Fruit fly (Drosophila melanogaster) whole organism, embryonic: ENCODE data around the gene ZnT35C.

Experiments used
- Antp ChIP-seq: fragments of 200-800 bp; sonication (Bioruptor generic); optimal IDR thresholded peaks from 3 replicates; lab custom pipeline; 2016; ENCODE audit warnings: missing biosample characterization, missing genetic modification characterization
- B-H1 ChIP-seq: fragments of 200-800 bp; sonication (Bioruptor generic); IDR thresholded peaks from 3 replicates; pipeline ENCODE4 v1.3.6; 2022; ENCODE audit warnings: missing biosample characterization, missing genetic modification characterization
- C15 ChIP-seq: fragments of 200-800 bp; sonication (Bioruptor generic); IDR thresholded peaks from 3 replicates; pipeline ENCODE4 v1.3.6; 2022; ENCODE audit warnings: missing biosample characterization, missing genetic modification characterization
- CG10147 ChIP-seq: fragments of 200-800 bp; sonication (Bioruptor generic); optimal IDR thresholded peaks from 2 replicates; lab custom pipeline; 2019; ENCODE audit warnings: missing biosample characterization, mild to moderate bottlenecking, missing genetic modification characterization, moderate library complexity
- CG11085 ChIP-seq: fragments of 200-800 bp; sonication (Bioruptor generic); IDR thresholded peaks from 2 replicates; pipeline ENCODE4 v1.3.6; 2022; ENCODE audit warnings: missing biosample characterization, missing genetic modification characterization
- CG12219 ChIP-seq: fragments of 200-800 bp; sonication (Bioruptor generic); optimal IDR thresholded peaks from 3 replicates; lab custom pipeline; 2018; ENCODE audit warnings: missing biosample characterization, mild to moderate bottlenecking, missing genetic modification characterization
- CG13123 ChIP-seq: fragments of 200-800 bp; sonication (Bioruptor generic); optimal IDR thresholded peaks from 2 replicates; lab custom pipeline; 2016; ENCODE audit warnings: missing biosample characterization, missing genetic modification characterization
- CG14710 ChIP-seq: fragments of 200-800 bp; sonication (Bioruptor generic); optimal IDR thresholded peaks from 3 replicates; lab custom pipeline; 2019; ENCODE audit warnings: missing biosample characterization, mild to moderate bottlenecking, missing genetic modification characterization, moderate library complexity
- CG15269 ChIP-seq: fragments of 200-800 bp; sonication (Bioruptor generic); optimal IDR thresholded peaks from 2 replicates; lab custom pipeline; 2018; ENCODE audit warnings: missing biosample characterization, mild to moderate bottlenecking, missing genetic modification characterization, moderate library complexity
- CG15514 ChIP-seq: fragments of 200-800 bp; sonication (Bioruptor generic); optimal IDR thresholded peaks from 3 replicates; lab custom pipeline; 2017; ENCODE audit warnings: missing biosample characterization, missing genetic modification characterization, mild to moderate bottlenecking, moderate library complexity, missing genetic modification reagents
- CG17912 ChIP-seq: fragments of 200-800 bp; sonication (Bioruptor generic); optimal IDR thresholded peaks from 2 replicates; lab custom pipeline; 2018; ENCODE audit warnings: missing biosample characterization, mild to moderate bottlenecking, missing genetic modification characterization
- CG2129 ChIP-seq: fragments of 200-800 bp; sonication (Bioruptor generic); IDR thresholded peaks from 2 replicates; pipeline ENCODE4 v1.3.6; 2022; ENCODE audit warnings: missing biosample characterization, missing genetic modification characterization; ENCODE audit not compliant: partially characterized antibody
- CG2875 ChIP-seq: fragments of 200-800 bp; sonication (Bioruptor generic); optimal IDR thresholded peaks from 2 replicates; lab custom pipeline; 2017; ENCODE audit warnings: missing biosample characterization, mild to moderate bottlenecking, missing genetic modification characterization, missing genetic modification reagents
- CG33213 ChIP-seq: fragments of 200-800 bp; sonication (Bioruptor generic); optimal IDR thresholded peaks from 3 replicates; lab custom pipeline; 2016; ENCODE audit warnings: missing biosample characterization, missing genetic modification characterization
- CG5245 ChIP-seq: fragments of 200-800 bp; sonication (Bioruptor generic); optimal IDR thresholded peaks from 3 replicates; lab custom pipeline; 2016; ENCODE audit warnings: missing biosample characterization, missing genetic modification characterization
- CG7745 ChIP-seq: fragments of 200-800 bp; sonication (Bioruptor generic); optimal IDR thresholded peaks from 2 replicates; lab custom pipeline; 2018; ENCODE audit warnings: missing biosample characterization, mild to moderate bottlenecking, missing genetic modification characterization, moderate library complexity
- CG9876 ChIP-seq: fragments of 200-800 bp; sonication (Bioruptor generic); optimal IDR thresholded peaks from 2 replicates; lab custom pipeline; 2016; ENCODE audit warnings: missing biosample characterization, missing genetic modification characterization
- Camta ChIP-seq: fragments of 200-800 bp; sonication (Bioruptor generic); optimal IDR thresholded peaks from 2 replicates; lab custom pipeline; 2016; ENCODE audit warnings: missing biosample characterization, missing genetic modification characterization
- Fer1 ChIP-seq: fragments of 200-800 bp; sonication (Bioruptor generic); optimal IDR thresholded peaks from 2 replicates; lab custom pipeline; 2017; ENCODE audit warnings: missing biosample characterization, mild to moderate bottlenecking, missing genetic modification characterization
- H15 ChIP-seq: fragments of 200-800 bp; sonication (Bioruptor generic); IDR thresholded peaks from 3 replicates; pipeline ENCODE4 v1.3.6; 2022; ENCODE audit warnings: missing biosample characterization, missing genetic modification characterization
- Lhr ChIP-seq: fragments of 200-800 bp; sonication (Bioruptor generic); optimal IDR thresholded peaks from 3 replicates; lab custom pipeline; 2017; ENCODE audit warnings: mild to moderate bottlenecking, missing biosample characterization, missing genetic modification reagents, missing genetic modification characterization
- Lim3 ChIP-seq: fragments of 200-800 bp; sonication (Bioruptor generic); IDR thresholded peaks from 2 replicates; pipeline ENCODE4 v1.3.6; 2022; ENCODE audit warnings: missing biosample characterization, missing genetic modification characterization
- Max ChIP-seq: fragments of 200-800 bp; sonication (Bioruptor generic); optimal IDR thresholded peaks from 2 replicates; lab custom pipeline; 2016; ENCODE audit warnings: missing biosample characterization, mild to moderate bottlenecking, missing genetic modification characterization
- Mes4 ChIP-seq: fragments of 200-800 bp; sonication (Bioruptor generic); optimal IDR thresholded peaks from 2 replicates; lab custom pipeline; 2016; ENCODE audit warnings: missing biosample characterization, missing genetic modification characterization
- NfI ChIP-seq: fragments of 200-800 bp; sonication (Bioruptor generic); optimal IDR thresholded peaks from 3 replicates; lab custom pipeline; 2018; ENCODE audit warnings: missing biosample characterization, mild to moderate bottlenecking, missing genetic modification characterization, moderate library complexity
- Ravus ChIP-seq: fragments of 200-800 bp; sonication (Bioruptor generic); IDR thresholded peaks from 2 replicates; pipeline ENCODE4 v1.3.6; 2022; ENCODE audit warnings: missing biosample characterization, missing genetic modification characterization
- Sin3A ChIP-seq: fragments of >200 bp; optimal IDR thresholded peaks from 2 replicates; lab custom pipeline; 2018
- Spps ChIP-seq: fragments of 200-800 bp; sonication (Bioruptor generic); optimal IDR thresholded peaks from 2 replicates; lab custom pipeline; 2018; ENCODE audit warnings: missing biosample characterization, mild to moderate bottlenecking, missing genetic modification characterization
- ash1 ChIP-seq: fragments of 200-800 bp; sonication (Bioruptor generic); optimal IDR thresholded peaks from 2 replicates; lab custom pipeline; 2018; ENCODE audit warnings: missing biosample characterization, mild to moderate bottlenecking, missing genetic modification characterization
- az2 ChIP-seq: fragments of 200-800 bp; sonication (Bioruptor generic); optimal IDR thresholded peaks from 3 replicates; lab custom pipeline; 2016; ENCODE audit warnings: missing biosample characterization, missing genetic modification characterization
- bowl ChIP-seq: fragments of 200-800 bp; sonication (Bioruptor generic); IDR thresholded peaks from 2 replicates; pipeline ENCODE4 v1.3.6; 2022; ENCODE audit warnings: missing biosample characterization, missing genetic modification characterization
- dmrt11E ChIP-seq: fragments of 200-800 bp; sonication (Bioruptor generic); optimal IDR thresholded peaks from 3 replicates; lab custom pipeline; 2018; ENCODE audit warnings: missing biosample characterization, mild to moderate bottlenecking, missing genetic modification characterization, moderate library complexity
- dysf ChIP-seq: fragments of 200-800 bp; sonication (Bioruptor generic); IDR thresholded peaks from 3 replicates; pipeline ENCODE4 v1.3.6; 2022; ENCODE audit warnings: missing biosample characterization, missing genetic modification characterization
- en ChIP-seq: fragments of 200-800 bp; sonication (Bioruptor generic); optimal IDR thresholded peaks from 2 replicates; lab custom pipeline; 2016; ENCODE audit warnings: missing biosample characterization, missing genetic modification characterization
- exex ChIP-seq: fragments of 200-800 bp; sonication (Bioruptor generic); optimal IDR thresholded peaks from 4 replicates; lab custom pipeline; 2018; ENCODE audit warnings: missing biosample characterization, mild to moderate bottlenecking, missing genetic modification characterization, moderate library complexity
- eyg ChIP-seq: fragments of 200-800 bp; sonication (Bioruptor generic); optimal IDR thresholded peaks from 3 replicates; lab custom pipeline; 2016; ENCODE audit warnings: missing biosample characterization, missing genetic modification characterization
- fd3F ChIP-seq: fragments of 200-800 bp; sonication (Bioruptor generic); optimal IDR thresholded peaks from 2 replicates; lab custom pipeline; 2018; ENCODE audit warnings: missing biosample characterization, mild to moderate bottlenecking, missing genetic modification characterization, moderate library complexity
- grau ChIP-seq: fragments of 200-800 bp; optimal IDR thresholded peaks from 3 replicates; lab custom pipeline; 2019; ENCODE audit warnings: missing biosample characterization, mild to moderate bottlenecking, missing genetic modification characterization, moderate library complexity
- hb ChIP-seq: fragments of 200-800 bp; sonication (Bioruptor generic); IDR thresholded peaks from 3 replicates; pipeline ENCODE4 v1.3.6; 2022; ENCODE audit warnings: missing biosample characterization, missing genetic modification characterization; ENCODE audit not compliant: partially characterized antibody
- inv ChIP-seq: fragments of 200-800 bp; sonication (Bioruptor generic); IDR thresholded peaks from 2 replicates; pipeline ENCODE4 v1.3.6; 2022; ENCODE audit warnings: missing biosample characterization, missing genetic modification characterization; ENCODE audit not compliant: partially characterized antibody
- kay ChIP-seq: fragments of 200-800 bp; sonication (Bioruptor generic); optimal IDR thresholded peaks from 2 replicates; lab custom pipeline; 2016; ENCODE audit warnings: missing biosample characterization, missing genetic modification characterization
- mirr ChIP-seq: fragments of 200-800 bp; sonication (Bioruptor generic); optimal IDR thresholded peaks from 3 replicates; lab custom pipeline; 2018; ENCODE audit warnings: missing biosample characterization, mild to moderate bottlenecking, missing genetic modification characterization
- onecut ChIP-seq: fragments of 200-800 bp; sonication (Bioruptor generic); IDR thresholded peaks from 2 replicates; pipeline ENCODE4 v1.3.6; 2022; ENCODE audit warnings: missing biosample characterization, missing genetic modification characterization
- pho ChIP-seq: fragments of 200-800 bp; sonication (Bioruptor generic); optimal IDR thresholded peaks from 2 replicates; lab custom pipeline; 2016; ENCODE audit warnings: missing biosample characterization, missing genetic modification characterization
- psq ChIP-seq: fragments of 200-800 bp; sonication (Bioruptor generic); optimal IDR thresholded peaks from 2 replicates; lab custom pipeline; 2017; ENCODE audit warnings: missing biosample characterization, missing genetic modification characterization
- pum ChIP-seq: fragments of 200-800 bp; sonication (Bioruptor generic); optimal IDR thresholded peaks from 2 replicates; lab custom pipeline; 2016; ENCODE audit warnings: missing biosample characterization, missing genetic modification characterization
- ro ChIP-seq: fragments of 200-800 bp; sonication (Bioruptor generic); IDR thresholded peaks from 2 replicates; pipeline ENCODE4 v1.3.6; 2022; ENCODE audit warnings: missing biosample characterization, missing genetic modification characterization
- tin ChIP-seq: fragments of 200-800 bp; sonication (Bioruptor generic); optimal IDR thresholded peaks from 3 replicates; lab custom pipeline; 2016; ENCODE audit warnings: missing biosample characterization, missing genetic modification characterization
- wek ChIP-seq: fragments of 200-800 bp; sonication (Bioruptor generic); optimal IDR thresholded peaks from 3 replicates; lab custom pipeline; 2018; ENCODE audit warnings: missing biosample characterization, mild to moderate bottlenecking, missing genetic modification characterization, moderate library complexity
- z ChIP-seq: fragments of 200-800 bp; sonication (Bioruptor generic); IDR thresholded peaks from 3 replicates; pipeline ENCODE4 v1.3.6; 2022; ENCODE audit warnings: missing biosample characterization, missing genetic modification characterization

The ZnT35C gene

dm6 chr2L:15254229-15254861 is 6.8 kb upstream of the ZnT35C start (continued):
- no peak for TF ChIP-seq psq (GFP tag; lab: Kevin White, UChicago)
- TF ChIP-seq dysf (GFP tag; lab: Robert Waterston, UW), result peak; percentile 77; the same call in 2 of the 3 replicates
- TF ChIP-seq az2, result peak; percentile 45
- no peak for TF ChIP-seq Antp (GFP tag; lab: Kevin White, UChicago)
- TF ChIP-seq ash1 (GFP tag; lab: Kevin White, UChicago), result no peak
- peak; percentile 4 for TF ChIP-seq CG33213 (GFP tag; lab: Kevin White, UChicago)
- peak; percentile 17 for TF ChIP-seq kay (GFP tag; lab: Kevin White, UChicago)
- peak; percentile 36 for TF ChIP-seq CG9876 (GFP tag; lab: Kevin White, UChicago)
- TF ChIP-seq Lhr (GFP tag; lab: Kevin White, UChicago), result no peak
- TF ChIP-seq Sin3A (lab: Kevin White, UChicago), result no peak
- TF ChIP-seq CG11085 (GFP tag; lab: Robert Waterston, UW), result peak; percentile 27; the same call in 1 of the 2 replicates
- 0 out of 3 replicates have a peak, but pooled peaks have one; percentile 19 for TF ChIP-seq H15 (GFP tag; lab: Robert Waterston, UW)
- no peak for TF ChIP-seq C15
- no peak for TF ChIP-seq Lim3 (GFP tag; lab: Robert Waterston, UW)
- TF ChIP-seq inv (GFP tag; lab: Robert Waterston, UW), result no peak
- TF ChIP-seq grau, result peak; percentile 64
- peak; percentile 46 for TF ChIP-seq CG15514 (GFP tag; lab: Kevin White, UChicago)
- no peak for TF ChIP-seq CG13123 (GFP tag; lab: Kevin White, UChicago)
- TF ChIP-seq eyg, result peak; percentile 34
- TF ChIP-seq en (GFP tag; lab: Kevin White, UChicago), result no peak
- TF ChIP-seq Mes4 (GFP tag; lab: Kevin White, UChicago), result no peak
- TF ChIP-seq CG5245, result no peak
- no peak for TF ChIP-seq CG2875 (GFP tag; lab: Kevin White, UChicago)
- TF ChIP-seq ro (GFP tag; lab: Robert Waterston, UW), result no peak
- no peak for TF ChIP-seq onecut
- no peak for TF ChIP-seq z (GFP tag; lab: Robert Waterston, UW)
- TF ChIP-seq exex (tag; lab: Kevin White, UChicago), result peak; percentile 48
- TF ChIP-seq tin (GFP tag; lab: Kevin White, UChicago), result peak; percentile 19
- TF ChIP-seq mirr (GFP tag; lab: Kevin White, UChicago), result peak; percentile 34
- TF ChIP-seq dmrt11E (tag; lab: Kevin White, UChicago), result no peak
- TF ChIP-seq CG7745 (tag; lab: Kevin White, UChicago), result no peak
- no peak for TF ChIP-seq CG15269 (tag; lab: Kevin White, UChicago)
- TF ChIP-seq B-H1 (GFP tag; lab: Robert Waterston, UW), result peak; percentile 39; the same call in 1 of the 3 replicates
- TF ChIP-seq CG17912 (GFP tag; lab: Kevin White, UChicago), result no peak
- no peak for TF ChIP-seq hb (GFP tag; lab: Robert Waterston, UW)
- no peak for TF ChIP-seq CG10147 (GFP tag; lab: Kevin White, UChicago)
- TF ChIP-seq NfI (GFP tag; lab: Kevin White, UChicago), result no peak
- TF ChIP-seq Ravus (GFP tag; lab: Robert Waterston, UW), result no peak
- no peak for TF ChIP-seq bowl
- no peak for TF ChIP-seq CG2129
- peak; percentile 41 for TF ChIP-seq Fer1 (GFP tag; lab: Kevin White, UChicago)
- TF ChIP-seq Camta (GFP tag; lab: Kevin White, UChicago), result peak; percentile 14
- no peak for TF ChIP-seq Spps (tag; lab: Kevin White, UChicago)
- no peak for TF ChIP-seq fd3F (GFP tag; lab: Kevin White, UChicago)
- peak; percentile 28 for TF ChIP-seq pum (GFP tag; lab: Kevin White, UChicago)
- TF ChIP-seq Max (GFP tag; lab: Kevin White, UChicago), result no peak
- no peak for TF ChIP-seq wek (GFP tag; lab: Kevin White, UChicago)
- TF ChIP-seq CG12219 (GFP tag; lab: Kevin White, UChicago), result no peak
- TF ChIP-seq pho (GFP tag; lab: Kevin White, UChicago), result peak; percentile 17
- TF ChIP-seq CG14710 (tag; lab: Kevin White, UChicago), result peak; percentile 31
